Worm (Caenorhabditis elegans) whole organism, early embryonic: ENCODE measurements around the gene elo-4.

Experiments used
- B0310.2 ChIP-seq: sonication (generic microtip); optimal IDR thresholded peaks from 2 replicates; lab custom pipeline; 2016; ENCODE audit warnings: mild to moderate bottlenecking, missing genetic modification characterization, missing compliant biosample characterization
- F13C5.2 ChIP-seq: sonication (generic microtip); optimal IDR thresholded peaks from 2 replicates; lab custom pipeline; 2017; ENCODE audit warnings: mild to moderate bottlenecking, missing genetic modification characterization, inconsistent platforms, missing compliant biosample characterization
- aly-1 ChIP-seq: sonication (generic microtip); optimal IDR thresholded peaks from 2 replicates; lab custom pipeline; 2016; ENCODE audit warnings: missing genetic modification characterization, missing compliant biosample characterization
- ama-1 ChIP-seq: fragments of 150-350 bp; optimal IDR thresholded peaks from 2 replicates; lab custom pipeline; 2014
- ceh-13 ChIP-seq: fragments of 200-800 bp; sonication (Bioruptor generic); optimal IDR thresholded peaks from 2 replicates; lab custom pipeline; 2018; ENCODE audit warnings: mild to moderate bottlenecking, missing genetic modification characterization, missing compliant biosample characterization
- ceh-36 ChIP-seq: sonication (generic microtip); optimal IDR thresholded peaks from 2 replicates; lab custom pipeline; 2016; ENCODE audit warnings: missing genetic modification characterization, inconsistent platforms, missing compliant biosample characterization
- ets-7 ChIP-seq: sonication (generic microtip); optimal IDR thresholded peaks from 2 replicates; lab custom pipeline; 2016; ENCODE audit warnings: missing genotype, missing genetic modification characterization, missing compliant biosample characterization
- flt-1 ChIP-seq: fragments of 200-800 bp; sonication (Bioruptor generic); IDR thresholded peaks from 2 replicates; pipeline ENCODE4 v1.3.6; 2022; ENCODE audit warnings: missing genetic modification characterization, missing compliant biosample characterization
- hmbx-1 ChIP-seq: sonication (generic microtip); optimal IDR thresholded peaks from 2 replicates; lab custom pipeline; 2016; ENCODE audit warnings: mild to moderate bottlenecking, missing genetic modification characterization, missing compliant biosample characterization
- hmg-4 ChIP-seq: fragments of 200-800 bp; sonication (Bioruptor generic); optimal IDR thresholded peaks from 2 replicates; lab custom pipeline; 2018; ENCODE audit warnings: mild to moderate bottlenecking, missing genetic modification characterization, missing compliant biosample characterization
- hnd-1 ChIP-seq: sonication (generic microtip); optimal IDR thresholded peaks from 2 replicates; lab custom pipeline; 2016; ENCODE audit warnings: missing genetic modification characterization, missing compliant biosample characterization
- pes-1 ChIP-seq: fragments of 200-800 bp; sonication (Bioruptor generic); IDR thresholded peaks from 2 replicates; pipeline ENCODE4 v1.3.6; 2022; ENCODE audit warnings: missing genetic modification reagents, missing genetic modification characterization, missing compliant biosample characterization
- scrt-1 ChIP-seq: fragments of 200-800 bp; sonication (Bioruptor generic); IDR thresholded peaks from 2 replicates; pipeline ENCODE4 v1.3.6; 2022; ENCODE audit warnings: missing genetic modification characterization, missing compliant biosample characterization
- sea-1 ChIP-seq: fragments of 200-800 bp; sonication (Bioruptor generic); conservative IDR thresholded peaks from 2 replicates; pipeline ENCODE4 v1.3.6; 2022; ENCODE audit warnings: missing genetic modification characterization, missing compliant biosample characterization
- tbx-11 ChIP-seq: fragments of 200-800 bp; sonication (Bioruptor generic); IDR thresholded peaks from 2 replicates; pipeline ENCODE4 v1.3.6; 2022; ENCODE audit warnings: missing genetic modification characterization, missing compliant biosample characterization
- tbx-37 ChIP-seq: fragments of 200-800 bp; sonication (Bioruptor generic); conservative IDR thresholded peaks from 2 replicates; pipeline ENCODE4 v1.3.6; 2022; ENCODE audit warnings: missing genetic modification reagents, missing genetic modification characterization, missing compliant biosample characterization
- tra-4 ChIP-seq: sonication (generic microtip); optimal IDR thresholded peaks from 2 replicates; lab custom pipeline; 2017; ENCODE audit warnings: missing genetic modification characterization, missing compliant biosample characterization

The elo-4 gene

ce11 chrIII:9334174-9334573, at the start of gene elo-4:
TSS of gene elo-4 (minus strand) at chrIII:9334274.
- TF ChIP-seq tbx-11 (no peak), sea-1 (GFP tag; lab: Robert Waterston, UW) (no peak), aly-1 (no peak), tbx-37 (GFP tag; lab: Robert Waterston, UW) (no peak), hmbx-1 (no peak)

- TF ChIP-seq hnd-1 (tag; lab: Kevin White, UChicago) = no peak
- no peak for TF ChIP-seq hmg-4
- no peak for TF ChIP-seq F13C5.2 (tag; lab: Kevin White, UChicago)
- no peak for TF ChIP-seq ceh-36 (tag; lab: Kevin White, UChicago)
- TF ChIP-seq ceh-13 (GFP tag; lab: Kevin White, UChicago) = no peak
- TF ChIP-seq ets-7 = no peak
- no peak for TF ChIP-seq tbx-37 (GFP tag; lab: Robert Waterston, UW)
- TF ChIP-seq ama-1 = no peak
- no peak for TF ChIP-seq B0310.2 (tag; lab: Kevin White, UChicago)
- TF ChIP-seq tra-4 = no peak
- no peak for TF ChIP-seq pes-1 (GFP tag; lab: Robert Waterston, UW)
- TF ChIP-seq sea-1 (GFP tag; lab: Robert Waterston, UW) = no peak
- no peak for TF ChIP-seq flt-1 (GFP tag; lab: Robert Waterston, UW)
- TF ChIP-seq tbx-11 = no peak
- TF ChIP-seq hmbx-1 = no peak
- no peak for TF ChIP-seq scrt-1 (GFP tag; lab: Robert Waterston, UW)
- TF ChIP-seq aly-1 = no peak
Measured at ce11 chrIII:9383496-9383895, 49.4 kb upstream of the elo-4 start, which contains the start of gene tkr-1. TSS of gene tkr-1 (plus strand) at chrIII:9383796.

DNA sequence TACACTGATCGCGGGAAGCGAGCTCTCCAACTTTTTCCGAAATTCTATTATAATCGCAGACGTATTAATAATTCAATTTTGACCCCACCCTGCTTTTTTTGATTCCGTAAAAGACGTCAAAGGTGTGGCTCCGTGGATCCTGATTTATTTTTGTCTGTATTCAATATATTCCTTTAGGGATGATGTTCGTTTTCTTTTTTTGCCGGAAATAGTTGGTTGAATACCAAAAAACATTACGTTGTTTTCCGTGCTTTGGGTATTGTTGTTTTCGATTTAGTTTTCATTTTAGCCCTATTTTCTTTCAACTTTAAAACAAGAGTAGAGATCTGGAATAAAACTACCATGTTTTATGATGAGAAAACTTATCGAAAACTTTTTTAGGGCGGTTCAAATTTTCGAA, 42.6 kb upstream of the elo-4 start:
- TF ChIP-seq sea-1 (GFP tag; lab: Robert Waterston, UW) = no peak
- TF ChIP-seq F13C5.2 (tag; lab: Kevin White, UChicago) = no peak
- no peak for TF ChIP-seq ceh-36 (tag; lab: Kevin White, UChicago)
- TF ChIP-seq B0310.2 (tag; lab: Kevin White, UChicago) = no peak
- TF ChIP-seq hmbx-1 = no peak
- TF ChIP-seq flt-1 (GFP tag; lab: Robert Waterston, UW) = no peak
- TF ChIP-seq pes-1 (GFP tag; lab: Robert Waterston, UW) = no peak
- TF ChIP-seq aly-1 = no peak
- TF ChIP-seq hnd-1 (tag; lab: Kevin White, UChicago) = no peak
- TF ChIP-seq ceh-13 (GFP tag; lab: Kevin White, UChicago) = no peak
- TF ChIP-seq hmg-4 = no peak
- no peak for TF ChIP-seq ets-7
- no peak for TF ChIP-seq tbx-37 (GFP tag; lab: Robert Waterston, UW)
- TF ChIP-seq ama-1 = no peak
- no peak for TF ChIP-seq tra-4
- TF ChIP-seq tbx-11 = no peak
- TF ChIP-seq scrt-1 (GFP tag; lab: Robert Waterston, UW) = no peak

DNA sequence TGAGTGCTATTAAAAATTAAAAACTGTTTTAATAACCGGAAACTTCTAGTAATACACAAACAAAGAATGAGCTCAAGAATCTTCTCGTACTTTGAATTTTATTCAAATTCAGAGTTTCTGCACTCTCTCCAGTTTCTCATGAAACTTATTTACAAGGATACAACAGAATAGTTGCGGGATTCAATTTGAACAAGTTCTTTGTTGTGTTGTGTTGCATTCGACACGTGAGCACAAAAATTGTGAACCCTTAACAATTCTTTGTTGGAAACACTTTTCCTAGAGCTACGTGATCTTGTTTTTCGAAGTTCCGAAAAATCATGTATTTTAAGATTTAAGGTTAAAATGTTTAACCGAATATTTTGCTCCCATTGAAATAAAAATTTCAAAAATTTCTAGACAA, 39.7 kb upstream of the elo-4 start:
- TF ChIP-seq flt-1 (GFP tag; lab: Robert Waterston, UW) (no peak), tbx-11 (no peak), B0310.2 (tag; lab: Kevin White, UChicago) (no peak), scrt-1 (GFP tag; lab: Robert Waterston, UW) (no peak), tbx-37 (GFP tag; lab: Robert Waterston, UW) (no peak), hmg-4 (no peak), F13C5.2 (tag; lab: Kevin White, UChicago) (no peak), ceh-13 (GFP tag; lab: Kevin White, UChicago) (no peak), tra-4 (no peak), ama-1 (no peak), aly-1 (no peak), ceh-36 (tag; lab: Kevin White, UChicago) (no peak), hmbx-1 (no peak)

- TF ChIP-seq hnd-1 (tag; lab: Kevin White, UChicago) (no peak), tbx-37 (GFP tag; lab: Robert Waterston, UW) (no peak), flt-1 (GFP tag; lab: Robert Waterston, UW) (no peak), F13C5.2 (tag; lab: Kevin White, UChicago) (no peak), scrt-1 (GFP tag; lab: Robert Waterston, UW) (no peak), pes-1 (GFP tag; lab: Robert Waterston, UW) (no peak), hmg-4 (no peak), sea-1 (GFP tag; lab: Robert Waterston, UW) (no peak), tra-4 (no peak), aly-1 (no peak), ceh-36 (tag; lab: Kevin White, UChicago) (no peak), ceh-13 (GFP tag; lab: Kevin White, UChicago) (no peak), tbx-11 (no peak), hmbx-1 (no peak), ama-1 (no peak)
Measured at ce11 chrIII:9366971-9367370, 32.9 kb upstream of the elo-4 start, which contains the start of gene crn-6. TSS of gene crn-6 (plus strand) at chrIII:9367271.

ce11 chrIII:9366376-9366775, 32.3 kb upstream of the elo-4 start:
- TF ChIP-seq pes-1 (GFP tag; lab: Robert Waterston, UW) = no peak

DNA sequence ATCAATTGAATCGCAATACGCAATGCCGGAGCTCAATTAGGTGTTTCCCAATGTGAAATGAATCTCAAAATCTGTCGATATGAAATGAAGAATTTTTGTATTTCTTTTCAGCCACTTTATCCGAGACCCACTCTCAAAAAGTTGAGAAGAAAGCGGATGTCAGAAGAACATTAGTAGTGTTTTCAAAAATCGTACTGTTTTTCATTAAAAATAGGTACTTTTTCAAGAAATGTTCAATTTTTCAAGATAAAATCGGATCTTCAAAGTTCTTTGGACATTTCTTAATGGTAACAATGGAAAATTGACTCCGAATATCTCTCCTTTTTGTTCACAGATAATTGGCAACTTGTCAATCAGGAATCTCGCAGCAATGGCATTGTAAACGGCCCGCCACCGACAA, 27.2 kb upstream of the elo-4 start, which contains the start of gene flp-25:
TSS of gene flp-25 (plus strand) at position 301 of the 400 bp plus-strand sequence.
- TF ChIP-seq F13C5.2 (tag; lab: Kevin White, UChicago) (no peak), flt-1 (GFP tag; lab: Robert Waterston, UW) (no peak), aly-1 (no peak), ceh-13 (GFP tag; lab: Kevin White, UChicago) (no peak), ama-1 (no peak), ceh-36 (tag; lab: Kevin White, UChicago) (no peak)

ce11 chrIII:9359060-9359459, 25.0 kb upstream of the elo-4 start, which contains the start of gene K04H4.5:
TSS of gene K04H4.5 (plus strand) at chrIII:9359360.
- no peak for TF ChIP-seq sea-1 (GFP tag; lab: Robert Waterston, UW)
- no peak for TF ChIP-seq B0310.2 (tag; lab: Kevin White, UChicago)
- no peak for TF ChIP-seq ceh-36 (tag; lab: Kevin White, UChicago)
- no peak for TF ChIP-seq flt-1 (GFP tag; lab: Robert Waterston, UW)
- TF ChIP-seq scrt-1 (GFP tag; lab: Robert Waterston, UW) = no peak
